Worm (Caenorhabditis elegans): Measurements from ENCODE around the gene Y57G11C.43.

Y57G11C.43 gene

ce11 chrIV:14786374-14787136 is 17.3 kb downstream of the Y57G11C.43 start, which contains the start of gene melo-1:
TSS of gene melo-1 (plus strand) at chrIV:14787031.
- TF ChIP-seq med-1 (GFP tag; optimal IDR thresholded peaks at IDR 0.05; ENCODE audit: insufficient read depth) (no peak), tab-1 (GFP tag; IDR thresholded peaks at IDR 0.05) (no peak)

ce11 chrIV:14790579-14790978 is 21.3 kb downstream of the Y57G11C.43 start:
- TF ChIP-seq med-1 (GFP tag; optimal IDR thresholded peaks at IDR 0.05; ENCODE audit: insufficient read depth) = no peak
- TF ChIP-seq cog-1 (tag; optimal IDR thresholded peaks at IDR 0.05) = no peak
- no peak for TF ChIP-seq ref-1 (GFP tag; conservative IDR thresholded peaks at IDR 0.05)
- TF ChIP-seq ztf-29 (GFP tag; IDR thresholded peaks at IDR 0.05) = no peak
- TF ChIP-seq klf-2 (GFP tag; conservative IDR thresholded peaks at IDR 0.05) = no peak
- no peak for TF ChIP-seq flt-1 (GFP tag; IDR thresholded peaks at IDR 0.05)
- no peak for TF ChIP-seq ztf-23 (GFP tag; IDR thresholded peaks at IDR 0.05)
- no peak for TF ChIP-seq tab-1 (GFP tag; IDR thresholded peaks at IDR 0.05)
- TF ChIP-seq T22C8.4 (GFP tag; IDR thresholded peaks at IDR 0.05) = no peak

ce11 chrIV:14792602-14793232 is 23.5 kb downstream of the Y57G11C.43 start, which contains the start of gene gdi-1:
TSS of gene gdi-1 (minus strand) at chrIV:14792887.
- TF ChIP-seq ref-1 (GFP tag; conservative IDR thresholded peaks at IDR 0.05) = no peak
- TF ChIP-seq ztf-29 (GFP tag; IDR thresholded peaks at IDR 0.05) = no peak
- TF ChIP-seq cog-1 (tag; optimal IDR thresholded peaks at IDR 0.05) = no peak
- no peak for TF ChIP-seq med-1 (GFP tag; optimal IDR thresholded peaks at IDR 0.05; ENCODE audit: insufficient read depth)
- no peak for TF ChIP-seq tab-1 (GFP tag; IDR thresholded peaks at IDR 0.05)
- no peak for TF ChIP-seq flt-1 (GFP tag; IDR thresholded peaks at IDR 0.05)
- TF ChIP-seq klf-2 (GFP tag; conservative IDR thresholded peaks at IDR 0.05) = no peak
- TF ChIP-seq ztf-23 (GFP tag; IDR thresholded peaks at IDR 0.05) = no peak
- no peak for TF ChIP-seq T22C8.4 (GFP tag; IDR thresholded peaks at IDR 0.05)

ce11 chrIV:14793900-14794624 is 24.8 kb downstream of the Y57G11C.43 start:
- TF ChIP-seq ztf-29 (GFP tag; IDR thresholded peaks at IDR 0.05) (peak; percentile 78; the same call in 1 of the 2 replicates), cog-1 (tag; optimal IDR thresholded peaks at IDR 0.05) (peak; percentile 54), ztf-23 (GFP tag; IDR thresholded peaks at IDR 0.05) (no peak), T22C8.4 (GFP tag; IDR thresholded peaks at IDR 0.05) (peak; percentile 86), klf-2 (GFP tag; conservative IDR thresholded peaks at IDR 0.05) (no peak), med-1 (GFP tag; optimal IDR thresholded peaks at IDR 0.05; ENCODE audit: insufficient read depth) (no peak)

ce11 chrIV:14795918-14796488 is 26.8 kb downstream of the Y57G11C.43 start, which contains the start of gene coq-3:
TSS of gene coq-3 (minus strand) at chrIV:14796324.
- TF ChIP-seq tab-1 (GFP tag; IDR thresholded peaks at IDR 0.05) = no peak
- no peak for TF ChIP-seq T22C8.4 (GFP tag; IDR thresholded peaks at IDR 0.05)
- no peak for TF ChIP-seq ztf-23 (GFP tag; IDR thresholded peaks at IDR 0.05)
- TF ChIP-seq cog-1 (tag; optimal IDR thresholded peaks at IDR 0.05) = no peak
- no peak for TF ChIP-seq flt-1 (GFP tag; IDR thresholded peaks at IDR 0.05)
- TF ChIP-seq ref-1 (GFP tag; conservative IDR thresholded peaks at IDR 0.05) = no peak

- TF ChIP-seq T22C8.4 (GFP tag; IDR thresholded peaks at IDR 0.05) (no peak), ztf-29 (GFP tag; IDR thresholded peaks at IDR 0.05) (no peak), klf-2 (GFP tag; conservative IDR thresholded peaks at IDR 0.05) (no peak), cog-1 (tag; optimal IDR thresholded peaks at IDR 0.05) (no peak), tab-1 (GFP tag; IDR thresholded peaks at IDR 0.05) (no peak), flt-1 (GFP tag; IDR thresholded peaks at IDR 0.05) (no peak), ztf-23 (GFP tag; IDR thresholded peaks at IDR 0.05) (no peak), med-1 (GFP tag; optimal IDR thresholded peaks at IDR 0.05; ENCODE audit: insufficient read depth) (no peak), ref-1 (GFP tag; conservative IDR thresholded peaks at IDR 0.05) (no peak)
These were observed 28.1 kb downstream of the Y57G11C.43 start, which contains the start of the genes Y57G11C.1147 and nuo-3 for ce11 chrIV:14797354-14797753. TSS of gene Y57G11C.1147 (minus strand) at chrIV:14797514. TSS of gene nuo-3 (minus strand) at chrIV:14797544.

ce11 chrIV:14797849-14798248 is 28.6 kb downstream of the Y57G11C.43 start, which contains the start of gene arl-8:
TSS of gene arl-8 (plus strand) at chrIV:14798149.
- TF ChIP-seq ztf-29 (GFP tag; IDR thresholded peaks at IDR 0.05) = no peak
- TF ChIP-seq cog-1 (tag; optimal IDR thresholded peaks at IDR 0.05) = no peak
- TF ChIP-seq klf-2 (GFP tag; conservative IDR thresholded peaks at IDR 0.05) = no peak
- no peak for TF ChIP-seq T22C8.4 (GFP tag; IDR thresholded peaks at IDR 0.05)
- no peak for TF ChIP-seq ztf-23 (GFP tag; IDR thresholded peaks at IDR 0.05)
- TF ChIP-seq ref-1 (GFP tag; conservative IDR thresholded peaks at IDR 0.05) = no peak
- TF ChIP-seq med-1 (GFP tag; optimal IDR thresholded peaks at IDR 0.05; ENCODE audit: insufficient read depth) = no peak
- no peak for TF ChIP-seq tab-1 (GFP tag; IDR thresholded peaks at IDR 0.05)
- TF ChIP-seq flt-1 (GFP tag; IDR thresholded peaks at IDR 0.05) = no peak

ce11 chrIV:14799186-14799585 is 29.9 kb downstream of the Y57G11C.43 start, which contains the start of gene Y57G11C.14:
TSS of gene Y57G11C.14 (plus strand) at chrIV:14799311.
- TF ChIP-seq flt-1 (GFP tag; IDR thresholded peaks at IDR 0.05) = no peak

ce11 chrIV:14800931-14801330 is 31.7 kb downstream of the Y57G11C.43 start:
- TF ChIP-seq ztf-29 (GFP tag; IDR thresholded peaks at IDR 0.05) (no peak), ztf-23 (GFP tag; IDR thresholded peaks at IDR 0.05) (no peak), med-1 (GFP tag; optimal IDR thresholded peaks at IDR 0.05; ENCODE audit: insufficient read depth) (no peak), tab-1 (GFP tag; IDR thresholded peaks at IDR 0.05) (no peak), flt-1 (GFP tag; IDR thresholded peaks at IDR 0.05) (no peak)
